Worm (Caenorhabditis elegans): ENCODE data around the gene str-46.

DNA sequence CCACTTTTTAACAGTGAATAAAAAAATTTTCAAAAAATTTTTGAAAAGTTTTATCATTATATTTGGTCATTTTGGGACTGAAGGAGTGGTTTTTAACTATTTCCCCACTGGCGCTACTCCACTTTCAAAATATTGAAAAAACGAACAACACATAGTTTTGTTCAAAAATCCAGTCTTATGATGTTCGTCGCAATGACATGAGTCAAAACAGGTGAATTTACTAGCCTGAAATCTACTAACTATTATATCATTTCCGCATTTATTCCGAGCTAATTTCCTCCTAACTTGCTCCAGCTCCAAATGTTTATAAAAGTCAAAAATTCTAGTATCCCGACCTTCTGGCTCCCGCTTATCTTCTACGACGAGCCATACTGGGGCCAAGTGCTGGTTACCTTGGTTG, 15.4 kb downstream of the str-46 start, which contains the start of gene sre-24:
- TF ChIP-seq C17E4.6 (GFP tag; IDR thresholded peaks at IDR 0.05) (no peak), ets-4 (GFP tag; optimal IDR thresholded peaks at IDR 0.05) (no peak)
